Worm (Caenorhabditis elegans): ENCODE data around the gene Y22D7AL.15.

- TF ChIP-seq pqm-1 (tag; optimal IDR thresholded peaks at IDR 0.05): no peak
- no peak for TF ChIP-seq lin-11 (tag; optimal IDR thresholded peaks at IDR 0.05)
- TF ChIP-seq ama-1 (optimal IDR thresholded peaks at IDR 0.05): no peak
- no peak for TF ChIP-seq ttx-3 (tag; optimal IDR thresholded peaks at IDR 0.05)
- no peak for TF ChIP-seq pha-4 (tag; optimal IDR thresholded peaks at IDR 0.05)
- no peak for TF ChIP-seq zip-5 (tag; optimal IDR thresholded peaks at IDR 0.05)
- TF ChIP-seq ceh-24 (tag; optimal IDR thresholded peaks at IDR 0.05): no peak
- no peak for TF ChIP-seq ceh-9 (tag; optimal IDR thresholded peaks at IDR 0.05)
- no peak for TF ChIP-seq dmd-4 (tag; optimal IDR thresholded peaks at IDR 0.05; ENCODE audit: borderline replicate concordance)
- TF ChIP-seq dve-1 (tag; optimal IDR thresholded peaks at IDR 0.05): no peak
- no peak for TF ChIP-seq unc-86 (tag; optimal IDR thresholded peaks at IDR 0.05)
- no peak for TF ChIP-seq sox-4 (tag; optimal IDR thresholded peaks at IDR 0.05)
Measured at ce11 chrIII:1665799-1666308, 6.2 kb upstream of the Y22D7AL.15 start, which contains the start of gene Y22D7AR.3.
